Worm (Caenorhabditis elegans) whole organism, L3 larva: ENCODE measurements around the gene his-48.

Experiments
- R02D3.7 ChIP-seq: fragments of 150-350 bp; optimal IDR thresholded peaks from 2 replicates; lab custom pipeline; 2014; ENCODE audit warnings: missing biosample characterization, missing genetic modification characterization
- ZK546.5 ChIP-seq: sonication (generic microtip); optimal IDR thresholded peaks from 2 replicates; lab custom pipeline; 2017; ENCODE audit warnings: missing biosample characterization, missing genetic modification characterization
- aly-2 ChIP-seq: fragments of 150-350 bp; optimal IDR thresholded peaks from 2 replicates; lab custom pipeline; 2014; ENCODE audit warnings: missing biosample characterization, missing genetic modification characterization
- ceh-16 ChIP-seq: sonication (generic microtip); optimal IDR thresholded peaks from 2 replicates; lab custom pipeline; 2017; ENCODE audit warnings: missing biosample characterization, missing genetic modification characterization
- ceh-28 ChIP-seq: fragments of 150-350 bp; optimal IDR thresholded peaks from 2 replicates; lab custom pipeline; 2014; ENCODE audit warnings: missing biosample characterization, missing genetic modification reagents, missing genetic modification characterization
- ceh-9 ChIP-seq: sonication (generic microtip); optimal IDR thresholded peaks from 2 replicates; lab custom pipeline; 2018; ENCODE audit warnings: missing biosample characterization, missing genetic modification characterization
- daf-12 ChIP-seq: fragments of 150-350 bp; optimal IDR thresholded peaks from 2 replicates; lab custom pipeline; 2014; ENCODE audit warnings: missing biosample characterization, missing genetic modification reagents, missing genetic modification characterization
- egl-27 ChIP-seq: sonication (generic microtip); optimal IDR thresholded peaks from 4 replicates; lab custom pipeline; 2017; ENCODE audit warnings: missing biosample characterization, missing genetic modification reagents, missing genetic modification characterization
- egl-5 ChIP-seq: fragments of 150-350 bp; optimal IDR thresholded peaks from 2 replicates; lab custom pipeline; 2017; ENCODE audit warnings: missing biosample characterization, missing genetic modification reagents, missing genetic modification characterization, inconsistent platforms
- elt-2 ChIP-seq: sonication (generic microtip); optimal IDR thresholded peaks from 2 replicates; lab custom pipeline; 2016; ENCODE audit warnings: missing genetic modification reagents, mild to moderate bottlenecking, missing genetic modification characterization, missing compliant biosample characterization
- elt-3 ChIP-seq, 3 experiments: fragments of 150-350 bp in 1 of 3; sonication (generic microtip) in 2 of 3; optimal IDR thresholded peaks; 2 replicates in 2 of 3; 4 replicates in 1 of 3; lab custom pipeline; 2014 to 2017; ENCODE audit warnings: missing biosample characterization in 3 of 3, missing genetic modification characterization in 3 of 3
- eor-1 ChIP-seq, 2 experiments: fragments of 150-350 bp; optimal IDR thresholded peaks; 2 replicates each; lab custom pipeline; 2014 to 2018; ENCODE audit warnings: missing biosample characterization in 2 of 2, missing genetic modification characterization in 2 of 2
- fkh-10 ChIP-seq: sonication (generic microtip); optimal IDR thresholded peaks from 2 replicates; lab custom pipeline; 2017; ENCODE audit warnings: missing biosample characterization, missing genetic modification reagents, missing genetic modification characterization
- fos-1 ChIP-seq: fragments of 150-350 bp; optimal IDR thresholded peaks from 2 replicates; lab custom pipeline; 2014; ENCODE audit warnings: missing biosample characterization, missing genetic modification characterization
- hmg-11 ChIP-seq: sonication (generic microtip); optimal IDR thresholded peaks from 2 replicates; lab custom pipeline; 2016; ENCODE audit warnings: missing genetic modification characterization, missing compliant biosample characterization
- lin-15B ChIP-seq: fragments of 150-350 bp; optimal IDR thresholded peaks from 2 replicates; lab custom pipeline; 2014; ENCODE audit warnings: missing biosample characterization, missing genetic modification characterization
- lin-39 ChIP-seq: fragments of 150-350 bp; optimal IDR thresholded peaks from 2 replicates; lab custom pipeline; 2018; ENCODE audit warnings: missing biosample characterization, missing genetic modification reagents, missing genetic modification characterization
- lsy-12 ChIP-seq: sonication (generic microtip); optimal IDR thresholded peaks from 2 replicates; lab custom pipeline; 2016; ENCODE audit warnings: mild to moderate bottlenecking, missing genetic modification characterization, missing compliant biosample characterization
- nfya-1 ChIP-seq: sonication (generic microtip); optimal IDR thresholded peaks from 2 replicates; lab custom pipeline; 2017; ENCODE audit warnings: missing genetic modification characterization, mild to moderate bottlenecking, missing compliant biosample characterization, antibody characterized with exemption, moderate library complexity; ENCODE audit not compliant: insufficient read depth
- nhr-11 ChIP-seq: fragments of 150-350 bp; optimal IDR thresholded peaks from 2 replicates; lab custom pipeline; 2014; ENCODE audit warnings: missing biosample characterization, missing genetic modification characterization
- nhr-12 ChIP-seq: fragments of 150-350 bp; optimal IDR thresholded peaks from 2 replicates; lab custom pipeline; 2014; ENCODE audit warnings: missing biosample characterization, missing genetic modification characterization
- nhr-23 ChIP-seq: fragments of 150-350 bp; optimal IDR thresholded peaks from 2 replicates; lab custom pipeline; 2014; ENCODE audit warnings: missing biosample characterization, missing genetic modification reagents, missing genetic modification characterization
- nhr-237 ChIP-seq: fragments of 150-350 bp; optimal IDR thresholded peaks from 2 replicates; lab custom pipeline; 2014; ENCODE audit warnings: missing biosample characterization, missing genetic modification characterization
- nhr-25 ChIP-seq: sonication (generic microtip); optimal IDR thresholded peaks from 2 replicates; lab custom pipeline; 2017; ENCODE audit warnings: missing biosample characterization, missing genetic modification characterization
- nhr-28 ChIP-seq: fragments of 150-350 bp; optimal IDR thresholded peaks from 2 replicates; lab custom pipeline; 2014; ENCODE audit warnings: missing biosample characterization, missing genetic modification characterization
- nhr-43 ChIP-seq: sonication (generic microtip); optimal IDR thresholded peaks from 2 replicates; lab custom pipeline; 2016; ENCODE audit warnings: mild to moderate bottlenecking, missing genetic modification characterization, missing compliant biosample characterization; ENCODE audit not compliant: poor library complexity, severe bottlenecking
- nhr-67 ChIP-seq: fragments of 150-350 bp; optimal IDR thresholded peaks from 2 replicates; lab custom pipeline; 2014; ENCODE audit warnings: missing biosample characterization, missing genetic modification characterization
- pha-4 ChIP-seq: fragments of 150-350 bp; optimal IDR thresholded peaks from 2 replicates; lab custom pipeline; 2014; ENCODE audit warnings: missing biosample characterization, missing genetic modification reagents, missing genetic modification characterization
- pqm-1 ChIP-seq: fragments of 150-350 bp; optimal IDR thresholded peaks from 2 replicates; lab custom pipeline; 2017; ENCODE audit warnings: missing biosample characterization, missing genetic modification characterization, inconsistent platforms
- sea-2 ChIP-seq: fragments of 150-350 bp; sonication (generic microtip); optimal IDR thresholded peaks from 4 replicates; lab custom pipeline; 2014; ENCODE audit warnings: missing biosample characterization, missing genetic modification reagents, missing genetic modification characterization
- snpc-4 ChIP-seq: fragments of 150-350 bp; optimal IDR thresholded peaks from 2 replicates; lab custom pipeline; 2014; ENCODE audit warnings: missing biosample characterization, missing genetic modification characterization
- tbx-2 ChIP-seq: sonication (generic microtip); optimal IDR thresholded peaks from 2 replicates; lab custom pipeline; 2016; ENCODE audit warnings: mild to moderate bottlenecking, missing genetic modification characterization, missing compliant biosample characterization
- unc-39 ChIP-seq: sonication (generic microtip); optimal IDR thresholded peaks from 4 replicates; lab custom pipeline; 2017; ENCODE audit warnings: missing biosample characterization, missing genetic modification characterization
- unc-62 ChIP-seq: fragments of 150-350 bp; sonication (generic microtip); optimal IDR thresholded peaks from 4 replicates; lab custom pipeline; 2014; ENCODE audit warnings: missing biosample characterization, missing genetic modification reagents, missing genetic modification characterization
- zag-1 ChIP-seq: fragments of 150-350 bp; optimal IDR thresholded peaks from 2 replicates; lab custom pipeline; 2014; ENCODE audit warnings: missing biosample characterization, missing genetic modification characterization
- ztf-11 ChIP-seq: fragments of 150-350 bp; optimal IDR thresholded peaks from 2 replicates; lab custom pipeline; 2014; ENCODE audit warnings: missing biosample characterization, missing genetic modification characterization
- ztf-4 ChIP-seq: fragments of 150-350 bp; optimal IDR thresholded peaks from 2 replicates; lab custom pipeline; 2014; ENCODE audit warnings: missing biosample characterization, missing genetic modification characterization

Gene his-48

DNA sequence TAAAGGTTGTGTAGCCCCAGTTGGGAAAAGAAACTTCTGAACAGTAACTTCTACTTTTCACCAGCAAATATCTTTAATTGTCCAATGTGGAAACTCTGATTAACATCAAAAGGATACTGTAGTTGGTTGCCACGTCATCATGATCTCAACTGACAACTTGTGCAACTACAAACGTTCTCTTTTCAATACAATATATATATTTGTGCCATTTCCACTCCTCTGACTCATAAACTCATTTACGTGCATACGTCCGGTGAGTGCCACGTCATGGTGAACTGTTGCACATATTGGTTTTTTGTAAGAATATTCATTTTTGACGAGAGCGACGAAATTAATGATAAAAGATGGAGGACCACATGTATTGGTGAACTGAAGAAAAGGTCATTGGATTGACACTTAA lies 16.8 kb upstream of the his-48 start:
- no peak for TF ChIP-seq aly-2 (tag; lab: Kevin White, UChicago)
- peak; percentile 42 for TF ChIP-seq lsy-12 (tag; lab: Kevin White, UChicago)
- peak; percentile 16 for TF ChIP-seq pha-4 (tag; lab: Kevin White, UChicago)

DNA sequence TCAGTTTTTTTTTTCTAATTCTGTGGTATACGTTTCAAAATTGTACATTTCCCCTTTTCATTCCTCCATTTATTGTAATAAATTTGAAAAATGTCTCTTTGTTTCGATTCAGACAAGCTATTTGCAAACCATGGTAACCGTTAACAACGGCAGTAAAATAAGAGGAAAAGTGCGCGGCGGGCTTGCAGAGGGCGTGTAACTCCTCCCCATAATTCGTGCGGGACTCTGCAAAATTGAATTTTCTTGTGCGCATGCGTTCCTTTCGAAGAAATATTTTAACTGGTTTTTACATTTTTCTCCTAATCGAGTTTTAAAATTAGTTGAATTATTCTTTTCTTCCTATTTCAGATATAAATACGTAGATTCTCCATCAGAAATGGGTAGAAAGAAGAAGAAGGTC lies 13.9 kb upstream of the his-48 start, which contains the start of gene znf-207:
Gene znf-207 (plus strand): TSS at position 349 of the 400 bp plus-strand sequence.
- TF ChIP-seq fkh-10 (peak; percentile 2), hmg-11 (tag; lab: Kevin White, UChicago) (peak; percentile 37), snpc-4 (tag; lab: Kevin White, UChicago) (peak; percentile 26), pha-4 (tag; lab: Kevin White, UChicago) (peak; percentile 56), pqm-1 (no peak), ceh-16 (tag; lab: Kevin White, UChicago) (no peak), lin-15B (peak; percentile 30), nhr-23 (tag; lab: Kevin White, UChicago) (peak; percentile 2), nfya-1 (tag; lab: Kevin White, UChicago) (peak; percentile 59), elt-2 (peak; percentile 7)

DNA sequence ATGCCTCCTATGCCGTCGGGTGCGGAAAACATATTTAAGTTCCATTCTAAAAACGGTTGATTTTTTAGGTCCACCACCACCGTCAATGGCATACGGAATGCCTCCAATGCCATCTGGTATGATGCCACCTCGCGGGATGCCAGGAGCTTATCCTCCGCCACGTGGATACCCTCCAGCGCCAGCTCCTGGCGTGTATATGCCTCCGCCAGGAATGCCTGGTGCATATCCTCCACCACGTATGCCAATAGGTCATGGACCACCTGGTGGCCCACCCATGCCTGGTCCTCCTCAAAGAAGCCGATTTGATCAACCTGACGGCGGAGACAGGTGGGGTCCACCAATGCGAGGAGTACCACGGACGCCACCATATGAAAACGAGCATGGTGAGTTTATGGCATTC lies 13.1 kb upstream of the his-48 start:
- no peak for TF ChIP-seq snpc-4 (tag; lab: Kevin White, UChicago)
- TF ChIP-seq lin-39, result no peak
- no peak for TF ChIP-seq ZK546.5 (tag; lab: Kevin White, UChicago)
- TF ChIP-seq aly-2 (tag; lab: Kevin White, UChicago), result no peak
- no peak for TF ChIP-seq ztf-11 (tag; lab: Kevin White, UChicago)
- TF ChIP-seq pqm-1, result no peak
- no peak for TF ChIP-seq unc-62 (GFP tag; lab: Kevin White, UChicago)
- TF ChIP-seq egl-27 (tag; lab: Kevin White, UChicago), result no peak
- no peak for TF ChIP-seq unc-39 (tag; lab: Kevin White, UChicago)
- no peak for TF ChIP-seq tbx-2 (tag; lab: Kevin White, UChicago)
- no peak for TF ChIP-seq ceh-9 (tag; lab: Kevin White, UChicago)
- no peak for TF ChIP-seq nhr-28 (tag; lab: Kevin White, UChicago)
- TF ChIP-seq nhr-43 (tag; lab: Kevin White, UChicago), result no peak
- no peak for TF ChIP-seq nhr-67 (tag; lab: Kevin White, UChicago)
- no peak for TF ChIP-seq sea-2
- no peak for TF ChIP-seq daf-12 (tag; lab: Kevin White, UChicago)
- TF ChIP-seq ceh-28 (tag; lab: Kevin White, UChicago), result no peak
- TF ChIP-seq lin-15B, result no peak
- TF ChIP-seq nhr-237 (tag; lab: Kevin White, UChicago), result no peak

- TF ChIP-seq nhr-12 (tag; lab: Kevin White, UChicago), result no peak
- TF ChIP-seq fos-1 (tag; lab: Kevin White, UChicago), result no peak
These were observed 10.7 kb upstream of the his-48 start, which contains the start of gene dnj-2 for ce11 chrIV:11313880-11314279. TSS of gene dnj-2 (minus strand) at chrIV:11313980.

- TF ChIP-seq nfya-1 (tag; lab: Kevin White, UChicago) (peak; percentile 62), lin-15B (peak; percentile 85), nhr-25 (tag; lab: Kevin White, UChicago) (peak; percentile 3), snpc-4 (tag; lab: Kevin White, UChicago) (peak; percentile 18), nhr-23 (tag; lab: Kevin White, UChicago) (peak; percentile 63), pha-4 (tag; lab: Kevin White, UChicago) (peak; percentile 60), aly-2 (tag; lab: Kevin White, UChicago) (no peak), fkh-10 (no peak), daf-12 (tag; lab: Kevin White, UChicago) (no peak), nhr-43 (tag; lab: Kevin White, UChicago) (peak; percentile 68), hmg-11 (tag; lab: Kevin White, UChicago) (peak; percentile 25)
- TF ChIP-seq, all 47 proteins: peak for 8
These were observed 9.7 kb upstream of the his-48 start, which contains the start of the genes B0035.3, B0035.22 and pfd-4 for ce11 chrIV:11314885-11315284. TSS of gene B0035.3 (minus strand) at chrIV:11314998. TSS of gene B0035.22 (plus strand) at chrIV:11315153. TSS of gene pfd-4 (plus strand) at chrIV:11315207.

DNA sequence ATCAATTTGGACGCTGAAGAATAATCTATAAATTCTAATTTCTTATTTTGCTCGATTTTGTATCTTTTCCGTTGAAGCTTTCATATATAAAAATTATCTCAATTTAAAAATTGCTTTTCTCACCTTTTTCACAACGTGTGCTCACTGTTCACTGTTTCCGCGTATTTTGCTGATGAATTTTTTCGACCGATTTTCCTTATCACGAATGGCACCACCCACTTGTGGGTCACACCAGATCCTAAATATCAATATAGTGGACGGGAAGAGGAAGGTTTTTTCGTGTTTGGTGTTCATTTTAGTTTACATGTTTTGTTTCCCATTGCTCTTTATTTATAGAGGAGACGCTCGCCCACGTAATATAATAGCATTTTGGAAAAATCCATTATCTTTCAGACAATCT lies 8.9 kb upstream of the his-48 start:
- TF ChIP-seq R02D3.7 (tag; lab: Kevin White, UChicago) (no peak), nhr-11 (tag; lab: Kevin White, UChicago) (no peak), pha-4 (tag; lab: Kevin White, UChicago) (no peak), eor-1 (tag; optimal IDR thresholded peaks at IDR 0.05; lab: Kevin White, UChicago) (no peak), nhr-237 (tag; lab: Kevin White, UChicago) (no peak), nfya-1 (tag; lab: Kevin White, UChicago) (no peak), lin-39 (no peak), nhr-23 (tag; lab: Kevin White, UChicago) (no peak), egl-5 (tag; lab: Kevin White, UChicago) (no peak), nhr-12 (tag; lab: Kevin White, UChicago) (no peak), elt-3 (tag; optimal IDR thresholded peaks at IDR 0.05; lab: Kevin White, UChicago) (no peak), hmg-11 (tag; lab: Kevin White, UChicago) (no peak), aly-2 (tag; lab: Kevin White, UChicago) (no peak), nhr-25 (tag; lab: Kevin White, UChicago) (no peak), zag-1 (tag; lab: Kevin White, UChicago) (no peak), ztf-4 (no peak)
